Worm (Caenorhabditis elegans) whole organism, late embryonic: ENCODE results near the gene col-41.

Experiments used
- ama-1 ChIP-seq: fragments of 150-350 bp; optimal IDR thresholded peaks from 2 replicates; lab custom pipeline; 2014
- ceh-19 ChIP-seq: fragments of 200-800 bp; sonication (Bioruptor generic); optimal IDR thresholded peaks from 2 replicates; lab custom pipeline; 2018; ENCODE audit warnings: mild to moderate bottlenecking, missing genetic modification characterization, missing compliant biosample characterization
- ceh-9 ChIP-seq: sonication (generic microtip); optimal IDR thresholded peaks from 2 replicates; lab custom pipeline; 2016; ENCODE audit warnings: mild to moderate bottlenecking, missing genetic modification characterization, inconsistent platforms, missing compliant biosample characterization
- elt-2 ChIP-seq: sonication (generic microtip); optimal IDR thresholded peaks from 2 replicates; lab custom pipeline; 2016; ENCODE audit warnings: missing genetic modification reagents, missing genetic modification characterization, missing compliant biosample characterization
- hlh-13 ChIP-seq: fragments of 200-800 bp; sonication (Bioruptor generic); optimal IDR thresholded peaks from 2 replicates; lab custom pipeline; 2018; ENCODE audit warnings: mild to moderate bottlenecking, missing genetic modification characterization, missing compliant biosample characterization
- nfya-1 ChIP-seq: sonication (generic microtip); optimal IDR thresholded peaks from 2 replicates; lab custom pipeline; 2017; ENCODE audit warnings: missing genetic modification characterization, mild to moderate bottlenecking, missing compliant biosample characterization, antibody characterized with exemption, moderate library complexity
- npax-4 ChIP-seq: sonication (generic microtip); optimal IDR thresholded peaks from 2 replicates; lab custom pipeline; 2016; ENCODE audit warnings: missing genetic modification characterization, missing compliant biosample characterization
- pqm-1 ChIP-seq: sonication (generic microtip); optimal IDR thresholded peaks from 2 replicates; lab custom pipeline; 2016; ENCODE audit warnings: missing genetic modification characterization, missing compliant biosample characterization

- TF ChIP-seq elt-2 (tag; lab: Kevin White, UChicago) = no peak
- TF ChIP-seq pqm-1 (tag; lab: Kevin White, UChicago) = no peak
- TF ChIP-seq npax-4 (tag; lab: Kevin White, UChicago) = no peak
- no peak for TF ChIP-seq nfya-1 (tag; lab: Kevin White, UChicago)
- TF ChIP-seq hlh-13 (GFP tag; lab: Kevin White, UChicago) = no peak
- TF ChIP-seq ceh-9 (tag; lab: Kevin White, UChicago) = no peak
- no peak for TF ChIP-seq ceh-19 (GFP tag; lab: Kevin White, UChicago)
- TF ChIP-seq ama-1 (lab: Kevin White, UChicago) = no peak
These were observed 23.9 kb upstream of the col-41 start for ce11 chrX:15200146-15200545.
